Fruit fly (Drosophila melanogaster) whole organism, embryonic: ENCODE data around the gene CG18301.

Experiments
- CG10267 ChIP-seq: fragments of 200-800 bp; sonication (Bioruptor generic); optimal IDR thresholded peaks from 2 replicates; lab custom pipeline; 2018; ENCODE audit warnings: missing biosample characterization, mild to moderate bottlenecking, missing genetic modification characterization, moderate library complexity
- CG11085 ChIP-seq: fragments of 200-800 bp; sonication (Bioruptor generic); IDR thresholded peaks from 2 replicates; pipeline ENCODE4 v1.3.6; 2022; ENCODE audit warnings: missing biosample characterization, missing genetic modification characterization
- CG12299 ChIP-seq: fragments of 200-800 bp; sonication (Bioruptor generic); optimal IDR thresholded peaks from 2 replicates; lab custom pipeline; 2018; ENCODE audit warnings: missing biosample characterization, mild to moderate bottlenecking, missing genetic modification characterization
- CG12391 ChIP-seq: fragments of 200-800 bp; sonication (Bioruptor generic); optimal IDR thresholded peaks from 3 replicates; lab custom pipeline; 2018; ENCODE audit warnings: missing biosample characterization, mild to moderate bottlenecking, missing genetic modification characterization, moderate library complexity
- CG13296 ChIP-seq: fragments of 200-800 bp; sonication (Bioruptor generic); optimal IDR thresholded peaks from 3 replicates; lab custom pipeline; 2018; ENCODE audit warnings: missing biosample characterization, mild to moderate bottlenecking, missing genetic modification characterization
- CG13775 ChIP-seq: fragments of 200-800 bp; sonication (Bioruptor generic); optimal IDR thresholded peaks from 3 replicates; lab custom pipeline; 2017; ENCODE audit warnings: missing biosample characterization, mild to moderate bottlenecking, missing genetic modification characterization
- CG15073 ChIP-seq: fragments of 200-800 bp; sonication (Bioruptor generic); optimal IDR thresholded peaks from 2 replicates; lab custom pipeline; 2016; ENCODE audit warnings: missing biosample characterization, missing genetic modification characterization
- CG1529 ChIP-seq: fragments of 200-800 bp; sonication (Bioruptor generic); optimal IDR thresholded peaks from 3 replicates; lab custom pipeline; 2018; ENCODE audit warnings: missing biosample characterization, missing genetic modification characterization
- CG18262 ChIP-seq: fragments of 200-800 bp; optimal IDR thresholded peaks from 3 replicates; lab custom pipeline; 2019; ENCODE audit warnings: missing biosample characterization, mild to moderate bottlenecking, missing genetic modification characterization, moderate library complexity
- CG18764 ChIP-seq: fragments of 200-800 bp; sonication (Bioruptor generic); optimal IDR thresholded peaks from 3 replicates; lab custom pipeline; 2016; ENCODE audit warnings: missing biosample characterization, missing genetic modification characterization
- CG2202 ChIP-seq: fragments of 200-800 bp; sonication (Bioruptor generic); optimal IDR thresholded peaks from 2 replicates; lab custom pipeline; 2018; ENCODE audit warnings: missing biosample characterization, mild to moderate bottlenecking, missing genetic modification characterization
- CG33557 ChIP-seq: fragments of 200-800 bp; sonication (Bioruptor generic); optimal IDR thresholded peaks from 2 replicates; lab custom pipeline; 2019; ENCODE audit warnings: missing biosample characterization, mild to moderate bottlenecking, missing genetic modification characterization, moderate library complexity
- CG4707 ChIP-seq: fragments of 200-800 bp; sonication (Bioruptor generic); optimal IDR thresholded peaks from 2 replicates; lab custom pipeline; 2018; ENCODE audit warnings: missing biosample characterization, mild to moderate bottlenecking, missing genetic modification characterization, moderate library complexity
- CG4854 ChIP-seq: fragments of 200-800 bp; sonication (Bioruptor generic); optimal IDR thresholded peaks from 2 replicates; lab custom pipeline; 2016; ENCODE audit warnings: missing biosample characterization, missing genetic modification characterization, inconsistent platforms
- CG7839 ChIP-seq: fragments of 200-800 bp; sonication (Bioruptor generic); optimal IDR thresholded peaks from 3 replicates; lab custom pipeline; 2018; ENCODE audit warnings: missing biosample characterization, mild to moderate bottlenecking, missing genetic modification characterization, moderate library complexity
- CG8281 ChIP-seq: fragments of 200-800 bp; sonication (Bioruptor generic); optimal IDR thresholded peaks from 2 replicates; lab custom pipeline; 2018; ENCODE audit warnings: missing biosample characterization, mild to moderate bottlenecking, missing genetic modification characterization, moderate library complexity
- CrebB ChIP-seq: fragments of 200-800 bp; sonication (Bioruptor generic); optimal IDR thresholded peaks from 3 replicates; lab custom pipeline; 2018; ENCODE audit warnings: missing biosample characterization, mild to moderate bottlenecking, missing genetic modification characterization
- Dek ChIP-seq: fragments of 200-800 bp; sonication (Bioruptor generic); optimal IDR thresholded peaks from 3 replicates; lab custom pipeline; 2019; ENCODE audit warnings: missing biosample characterization, mild to moderate bottlenecking, missing genetic modification characterization, moderate library complexity
- Gsc ChIP-seq: fragments of 200-800 bp; sonication (Bioruptor generic); IDR thresholded peaks from 2 replicates; pipeline ENCODE4 v1.3.6; 2022; ENCODE audit warnings: missing biosample characterization, missing genetic modification characterization
- Kr ChIP-seq: fragments of 200-800 bp; sonication (Bioruptor generic); optimal IDR thresholded peaks from 2 replicates; lab custom pipeline; 2017; ENCODE audit warnings: missing biosample characterization, mild to moderate bottlenecking, missing genetic modification characterization
- NC2β ChIP-seq: fragments of 200-800 bp; sonication (Bioruptor generic); optimal IDR thresholded peaks from 2 replicates; lab custom pipeline; 2016; ENCODE audit warnings: missing biosample characterization, missing genetic modification characterization
- Ssrp ChIP-seq: fragments of 200-800 bp; sonication (Bioruptor generic); optimal IDR thresholded peaks from 2 replicates; lab custom pipeline; 2018; ENCODE audit warnings: missing biosample characterization, mild to moderate bottlenecking, missing genetic modification characterization, moderate library complexity
- Xrp1 ChIP-seq: fragments of 200-800 bp; sonication (Bioruptor generic); IDR thresholded peaks from 2 replicates; pipeline ENCODE4 v1.3.6; 2022; ENCODE audit warnings: missing biosample characterization, missing genetic modification characterization
- az2 ChIP-seq: fragments of 200-800 bp; sonication (Bioruptor generic); optimal IDR thresholded peaks from 3 replicates; lab custom pipeline; 2016; ENCODE audit warnings: missing biosample characterization, missing genetic modification characterization
- chm ChIP-seq: fragments of 200-800 bp; sonication (Bioruptor generic); IDR thresholded peaks from 2 replicates; pipeline ENCODE4 v1.3.6; 2022; ENCODE audit warnings: missing biosample characterization, missing genetic modification characterization
- gem ChIP-seq: fragments of 200-800 bp; sonication (Bioruptor generic); optimal IDR thresholded peaks from 2 replicates; lab custom pipeline; 2019; ENCODE audit warnings: missing biosample characterization, mild to moderate bottlenecking, missing genetic modification characterization, moderate library complexity
- grn ChIP-seq: fragments of 200-800 bp; sonication (Bioruptor generic); optimal IDR thresholded peaks from 3 replicates; lab custom pipeline; 2017; ENCODE audit warnings: missing biosample characterization, missing genetic modification characterization
- lov ChIP-seq, 2 experiments: fragments of 200-800 bp in 1 of 2; fragments of >200 bp in 1 of 2; sonication (Bioruptor generic) in 1 of 2; IDR thresholded peaks in 1 of 2; optimal IDR thresholded peaks in 1 of 2; 2 replicates in 1 of 2; 3 replicates in 1 of 2; pipeline versions ENCODE4 v1.3.6 to Lab custom; 2017 to 2022; ENCODE audit warnings: missing biosample characterization in 1 of 2, missing genetic modification characterization in 1 of 2
- nom ChIP-seq: fragments of 200-800 bp; sonication (Bioruptor generic); optimal IDR thresholded peaks from 2 replicates; lab custom pipeline; 2017; ENCODE audit warnings: missing biosample characterization, missing genetic modification characterization, mild to moderate bottlenecking, moderate library complexity, missing genetic modification reagents
- odd ChIP-seq: fragments of 200-800 bp; sonication (Bioruptor generic); optimal IDR thresholded peaks from 2 replicates; lab custom pipeline; 2017; ENCODE audit warnings: missing biosample characterization, mild to moderate bottlenecking, missing genetic modification characterization
- org-1 ChIP-seq: fragments of 200-800 bp; sonication (Bioruptor generic); optimal IDR thresholded peaks from 2 replicates; lab custom pipeline; 2017; ENCODE audit warnings: missing biosample characterization, missing genetic modification characterization
- pan ChIP-seq, 4 experiments: fragments of >200 bp in 3 of 4; fragments of 200-800 bp in 1 of 4; sonication (Bioruptor generic) in 1 of 4; optimal IDR thresholded peaks in 3 of 4; IDR thresholded peaks in 1 of 4; 2 replicates each; pipeline versions ENCODE4 v1.3.6 to Lab custom; 2017 to 2022; ENCODE audit warnings: missing biosample characterization in 2 of 4, missing genetic modification characterization in 2 of 4, mixed read lengths in 1 of 4
- pb ChIP-seq: fragments of 200-800 bp; sonication (Bioruptor generic); optimal IDR thresholded peaks from 3 replicates; lab custom pipeline; 2016; ENCODE audit warnings: missing biosample characterization, missing genetic modification characterization
- peb ChIP-seq: fragments of 200-800 bp; sonication (Bioruptor generic); IDR thresholded peaks from 2 replicates; pipeline ENCODE4 v1.3.6; 2022; ENCODE audit warnings: missing biosample characterization, missing genetic modification characterization
- prd ChIP-seq, 3 experiments: fragments of >200 bp in 2 of 3; fragments of 200-800 bp in 1 of 3; sonication (Bioruptor generic) in 1 of 3; optimal IDR thresholded peaks in 2 of 3; IDR thresholded peaks in 1 of 3; 2 replicates in 2 of 3; 3 replicates in 1 of 3; pipeline versions ENCODE4 v1.3.6 to Lab custom; 2017 to 2022; ENCODE audit warnings: missing biosample characterization in 1 of 3, missing genetic modification characterization in 1 of 3
- pros ChIP-seq: fragments of 200-800 bp; sonication (Bioruptor generic); optimal IDR thresholded peaks from 3 replicates; lab custom pipeline; 2019; ENCODE audit warnings: missing biosample characterization, mild to moderate bottlenecking, missing genetic modification characterization, moderate library complexity
- ranshi ChIP-seq: fragments of 200-800 bp; sonication (Bioruptor generic); IDR thresholded peaks from 2 replicates; pipeline ENCODE4 v1.3.6; 2022; ENCODE audit warnings: missing biosample characterization, missing genetic modification characterization
- salm ChIP-seq: fragments of 200-800 bp; sonication (Bioruptor generic); optimal IDR thresholded peaks from 2 replicates; lab custom pipeline; 2018; ENCODE audit warnings: missing biosample characterization, mild to moderate bottlenecking, missing genetic modification characterization
- sc ChIP-seq, 3 experiments: fragments of >200 bp in 2 of 3; fragments of 200-800 bp in 1 of 3; sonication (Bioruptor generic) in 1 of 3; optimal IDR thresholded peaks; 2 replicates in 2 of 3; 3 replicates in 1 of 3; lab custom pipeline; 2017; ENCODE audit warnings: mild to moderate bottlenecking in 1 of 3, missing biosample characterization in 1 of 3, missing genetic modification characterization in 1 of 3, missing genetic modification reagents in 1 of 3
- sima ChIP-seq: fragments of 200-800 bp; sonication (Bioruptor generic); optimal IDR thresholded peaks from 2 replicates; lab custom pipeline; 2016; ENCODE audit warnings: missing biosample characterization, missing genetic modification characterization
- slbo ChIP-seq: fragments of 200-800 bp; sonication (Bioruptor generic); IDR thresholded peaks from 2 replicates; pipeline ENCODE4 v1.3.6; 2022; ENCODE audit warnings: missing biosample characterization, missing genetic modification characterization
- slp2 ChIP-seq: fragments of 200-800 bp; sonication (Bioruptor generic); optimal IDR thresholded peaks from 2 replicates; lab custom pipeline; 2016; ENCODE audit warnings: missing biosample characterization, missing genetic modification characterization
- sug ChIP-seq: fragments of 200-800 bp; optimal IDR thresholded peaks from 2 replicates; lab custom pipeline; 2019; ENCODE audit warnings: missing biosample characterization, mild to moderate bottlenecking, missing genetic modification characterization, moderate library complexity
- tx ChIP-seq: fragments of 200-800 bp; sonication (Bioruptor generic); optimal IDR thresholded peaks from 2 replicates; lab custom pipeline; 2016; ENCODE audit warnings: missing biosample characterization, missing genetic modification characterization
- vvl ChIP-seq: fragments of 200-800 bp; sonication (Bioruptor generic); IDR thresholded peaks from 2 replicates; pipeline ENCODE4 v1.3.6; 2022; ENCODE audit warnings: missing biosample characterization, missing genetic modification characterization
- wek ChIP-seq: fragments of 200-800 bp; sonication (Bioruptor generic); optimal IDR thresholded peaks from 3 replicates; lab custom pipeline; 2018; ENCODE audit warnings: missing biosample characterization, mild to moderate bottlenecking, missing genetic modification characterization, moderate library complexity
- z ChIP-seq: fragments of 200-800 bp; sonication (Bioruptor generic); IDR thresholded peaks from 3 replicates; pipeline ENCODE4 v1.3.6; 2022; ENCODE audit warnings: missing biosample characterization, missing genetic modification characterization
- zen ChIP-seq: fragments of 200-800 bp; sonication (Bioruptor generic); optimal IDR thresholded peaks from 3 replicates; lab custom pipeline; 2018; ENCODE audit warnings: missing biosample characterization, mild to moderate bottlenecking, missing genetic modification characterization, moderate library complexity

Gene CG18301

DNA sequence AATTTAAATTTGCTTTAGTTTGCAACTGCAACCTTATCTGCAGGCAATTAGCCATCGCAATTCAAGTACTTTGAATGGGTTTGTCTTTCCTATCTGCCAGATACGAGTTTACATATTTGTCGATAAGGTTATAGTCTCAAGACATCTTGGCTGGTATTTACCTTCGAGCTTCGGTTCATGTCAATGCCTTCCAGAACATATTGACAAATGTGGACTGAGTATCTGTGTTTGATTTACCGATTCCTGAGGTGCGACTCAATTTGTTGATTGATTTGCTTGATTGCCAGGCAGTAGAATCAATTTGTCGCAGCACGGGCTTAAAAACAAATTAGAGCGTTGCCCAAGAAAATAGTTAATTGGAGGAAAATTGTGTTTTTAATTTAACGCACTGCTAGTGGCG lies 21.2 kb downstream of the CG18301 start (continued):
- TF ChIP-seq CG1529 (GFP tag; lab: Kevin White, UChicago): peak; percentile 25
- TF ChIP-seq CG18262 (tag; lab: Kevin White, UChicago): peak; percentile 33
- TF ChIP-seq Xrp1 (GFP tag; lab: Robert Waterston, UW): peak; percentile 79
- peak; percentile 45 for TF ChIP-seq wek (GFP tag; lab: Kevin White, UChicago)
- peak; percentile 36 for TF ChIP-seq odd
- TF ChIP-seq CG7839 (tag; lab: Kevin White, UChicago): no peak
- no peak for TF ChIP-seq pan (optimal IDR thresholded peaks at IDR 0.05; lab: Kevin White, UChicago)
- TF ChIP-seq pan (GFP tag; optimal IDR thresholded peaks at IDR 0.05 in 1 of 2, IDR thresholded peaks at IDR 0.05 in 1 of 2): peak in 1 of 2 experiments; percentile 11
- no peak for TF ChIP-seq slbo (GFP tag; lab: Robert Waterston, UW)
- TF ChIP-seq CG12299 (tag; lab: Kevin White, UChicago): no peak
- peak; percentile 4 for TF ChIP-seq CG13775
- peak; percentile 64 for TF ChIP-seq pros (GFP tag; lab: Kevin White, UChicago)
- TF ChIP-seq slp2 (GFP tag; lab: Kevin White, UChicago): no peak
- no peak for TF ChIP-seq sc (optimal IDR thresholded peaks at IDR 0.05; lab: Kevin White, UChicago)
- TF ChIP-seq sc (GFP tag; optimal IDR thresholded peaks at IDR 0.05; lab: Kevin White, UChicago): peak; percentile 23
- TF ChIP-seq CG4707: peak; percentile 53
- TF ChIP-seq CrebB: peak; percentile 52
- peak; percentile 77 for TF ChIP-seq CG2202 (tag; lab: Kevin White, UChicago)
- TF ChIP-seq sima (GFP tag; lab: Kevin White, UChicago): no peak
- TF ChIP-seq CG8281: peak; percentile 17
- peak; percentile 66; the same call in 1 of the 2 replicates for TF ChIP-seq chm (GFP tag; lab: Robert Waterston, UW)
- no peak for TF ChIP-seq Dek (tag; lab: Kevin White, UChicago)
- TF ChIP-seq CG18764 (GFP tag; lab: Kevin White, UChicago): peak; percentile 15
- no peak for TF ChIP-seq CG10267 (tag; lab: Kevin White, UChicago)
- no peak for TF ChIP-seq tx
- TF ChIP-seq az2: no peak
- TF ChIP-seq ranshi (GFP tag; lab: Robert Waterston, UW): peak; percentile 49; the same call in 1 of the 2 replicates
- no peak for TF ChIP-seq CG4854
- TF ChIP-seq Kr: peak; percentile 44
- TF ChIP-seq zen (tag; lab: Kevin White, UChicago): no peak
- peak; percentile 14 for TF ChIP-seq sug (tag; lab: Kevin White, UChicago)
- no peak for TF ChIP-seq Gsc (GFP tag; lab: Robert Waterston, UW)
- TF ChIP-seq vvl: no peak
- TF ChIP-seq grn (GFP tag; lab: Kevin White, UChicago): peak; percentile 87
- TF ChIP-seq lov (optimal IDR thresholded peaks at IDR 0.05; lab: Kevin White, UChicago): no peak
- TF ChIP-seq lov (GFP tag; IDR thresholded peaks at IDR 0.05; lab: Robert Waterston, UW): no peak
- TF ChIP-seq CG33557 (GFP tag; lab: Kevin White, UChicago): peak; percentile 86
- TF ChIP-seq gem (tag; lab: Kevin White, UChicago): peak; percentile 54
- peak; percentile 22 for TF ChIP-seq salm
- 0 out of 2 replicates have a peak, but pooled peaks have one; percentile 10 for TF ChIP-seq peb (GFP tag; lab: Robert Waterston, UW)
- no peak for TF ChIP-seq prd (optimal IDR thresholded peaks at IDR 0.05; lab: Kevin White, UChicago)
- 0 out of 3 replicates have a peak, but pooled peaks have one; percentile 20 for TF ChIP-seq prd (GFP tag; IDR thresholded peaks at IDR 0.05; lab: Robert Waterston, UW)
- TF ChIP-seq nom: no peak
- TF ChIP-seq CG15073 (GFP tag; lab: Kevin White, UChicago): no peak
- no peak for TF ChIP-seq Ssrp (tag; lab: Kevin White, UChicago)
- no peak for TF ChIP-seq pb (GFP tag; lab: Kevin White, UChicago)
- TF ChIP-seq CG12391 (tag; lab: Kevin White, UChicago): peak; percentile 5
- TF ChIP-seq z (GFP tag; lab: Robert Waterston, UW): 0 out of 3 replicates have a peak, but pooled peaks have one; percentile 39
- TF ChIP-seq NC2β (GFP tag; lab: Kevin White, UChicago): peak; percentile 11
- no peak for TF ChIP-seq CG13296 (GFP tag; lab: Kevin White, UChicago)
- no peak for TF ChIP-seq CG11085 (GFP tag; lab: Robert Waterston, UW)
- TF ChIP-seq org-1: peak; percentile 41
